Fruit fly (Drosophila melanogaster) whole organism, embryonic: Measurements from ENCODE around the gene Vm32E.

ENCODE experiments used
- Abd-B ChIP-seq: fragments of 200-800 bp; sonication (Bioruptor generic); optimal IDR thresholded peaks from 2 replicates; lab custom pipeline; 2018; ENCODE audit warnings: missing biosample characterization, mild to moderate bottlenecking, missing genetic modification characterization, moderate library complexity
- Bgb ChIP-seq: fragments of 200-800 bp; sonication (Bioruptor generic); IDR thresholded peaks from 2 replicates; pipeline ENCODE4 v1.3.6; 2022; ENCODE audit warnings: missing biosample characterization, missing genetic modification characterization; ENCODE audit not compliant: partially characterized antibody
- Blimp-1 ChIP-seq: fragments of 200-800 bp; sonication (Bioruptor generic); optimal IDR thresholded peaks from 3 replicates; lab custom pipeline; 2018; ENCODE audit warnings: missing biosample characterization, missing genetic modification characterization, mild to moderate bottlenecking, moderate library complexity, missing genetic modification reagents
- CG10366 ChIP-seq: fragments of 200-800 bp; sonication (Bioruptor generic); IDR thresholded peaks from 2 replicates; pipeline ENCODE4 v1.3.6; 2022; ENCODE audit warnings: missing biosample characterization, missing genetic modification characterization
- CG11247 ChIP-seq: fragments of 200-800 bp; sonication (Bioruptor generic); IDR thresholded peaks from 2 replicates; pipeline ENCODE4 v1.3.6; 2022; ENCODE audit warnings: missing biosample characterization, missing genetic modification characterization
- CG11696 ChIP-seq: fragments of 200-800 bp; sonication (Bioruptor generic); IDR thresholded peaks from 2 replicates; pipeline ENCODE4 v1.3.6; 2022; ENCODE audit warnings: missing biosample characterization, missing genetic modification characterization
- CG12659 ChIP-seq: fragments of 200-800 bp; sonication (Bioruptor generic); optimal IDR thresholded peaks from 3 replicates; lab custom pipeline; 2017; ENCODE audit warnings: mild to moderate bottlenecking, missing biosample characterization, missing genetic modification reagents, missing genetic modification characterization
- CG12744 ChIP-seq: fragments of 200-800 bp; sonication (Bioruptor generic); optimal IDR thresholded peaks from 2 replicates; lab custom pipeline; 2016; ENCODE audit warnings: missing biosample characterization, missing genetic modification characterization
- CG14050 ChIP-seq: fragments of 200-800 bp; sonication (Bioruptor generic); IDR thresholded peaks from 3 replicates; pipeline ENCODE4 v1.3.6; 2022; ENCODE audit warnings: missing biosample characterization, missing genetic modification characterization
- CG14710 ChIP-seq: fragments of 200-800 bp; sonication (Bioruptor generic); optimal IDR thresholded peaks from 3 replicates; lab custom pipeline; 2019; ENCODE audit warnings: missing biosample characterization, mild to moderate bottlenecking, missing genetic modification characterization, moderate library complexity
- CG1529 ChIP-seq: fragments of 200-800 bp; sonication (Bioruptor generic); optimal IDR thresholded peaks from 3 replicates; lab custom pipeline; 2018; ENCODE audit warnings: missing biosample characterization, missing genetic modification characterization
- CG15696 ChIP-seq: fragments of 200-800 bp; sonication (Bioruptor generic); optimal IDR thresholded peaks from 2 replicates; lab custom pipeline; 2019; ENCODE audit warnings: missing biosample characterization, mild to moderate bottlenecking, missing genetic modification characterization, moderate library complexity
- CG17361 ChIP-seq: fragments of 200-800 bp; sonication (Bioruptor generic); IDR thresholded peaks from 3 replicates; pipeline ENCODE4 v1.3.6; 2022; ENCODE audit warnings: missing biosample characterization, missing genetic modification characterization
- CG17568 ChIP-seq: fragments of 200-800 bp; sonication (Bioruptor generic); optimal IDR thresholded peaks from 2 replicates; lab custom pipeline; 2018; ENCODE audit warnings: missing biosample characterization, mild to moderate bottlenecking, missing genetic modification characterization, moderate library complexity
- CG33213 ChIP-seq: fragments of 200-800 bp; sonication (Bioruptor generic); optimal IDR thresholded peaks from 3 replicates; lab custom pipeline; 2016; ENCODE audit warnings: missing biosample characterization, missing genetic modification characterization
- CG5180 ChIP-seq: fragments of 200-800 bp; sonication (Bioruptor generic); optimal IDR thresholded peaks from 3 replicates; lab custom pipeline; 2017; ENCODE audit warnings: missing biosample characterization, missing genetic modification characterization, mild to moderate bottlenecking, moderate library complexity, missing genetic modification reagents
- CG6765 ChIP-seq: fragments of 200-800 bp; sonication (Bioruptor generic); optimal IDR thresholded peaks from 3 replicates; lab custom pipeline; 2017; ENCODE audit warnings: missing biosample characterization, mild to moderate bottlenecking, missing genetic modification characterization
- CG6854 ChIP-seq: fragments of 200-800 bp; sonication (Bioruptor generic); optimal IDR thresholded peaks from 3 replicates; lab custom pipeline; 2017; ENCODE audit warnings: missing biosample characterization, mild to moderate bottlenecking, missing genetic modification characterization
- CG7357 ChIP-seq: fragments of 200-800 bp; sonication (Bioruptor generic); IDR thresholded peaks from 3 replicates; pipeline ENCODE4 v1.3.6; 2022; ENCODE audit warnings: missing biosample characterization, missing genetic modification characterization
- CG7987 ChIP-seq: fragments of 200-800 bp; sonication (Bioruptor generic); optimal IDR thresholded peaks from 2 replicates; lab custom pipeline; 2018; ENCODE audit warnings: missing biosample characterization, mild to moderate bottlenecking, missing genetic modification characterization, moderate library complexity
- CG8924 ChIP-seq: fragments of 200-800 bp; optimal IDR thresholded peaks from 3 replicates; lab custom pipeline; 2019; ENCODE audit warnings: missing biosample characterization, mild to moderate bottlenecking, missing genetic modification characterization, moderate library complexity
- CG9609 ChIP-seq: fragments of 200-800 bp; sonication (Bioruptor generic); optimal IDR thresholded peaks from 3 replicates; lab custom pipeline; 2016; ENCODE audit warnings: missing biosample characterization, missing genetic modification characterization
- CTCF ChIP-seq: fragments of 200-800 bp; sonication (Bioruptor generic); optimal IDR thresholded peaks from 2 replicates; lab custom pipeline; 2017; ENCODE audit warnings: missing biosample characterization, mild to moderate bottlenecking, missing genetic modification characterization, moderate library complexity
- Doc2 ChIP-seq: fragments of 200-800 bp; sonication (Bioruptor generic); IDR thresholded peaks from 2 replicates; pipeline ENCODE4 v1.3.6; 2022; ENCODE audit warnings: missing biosample characterization, missing genetic modification characterization
- Ets97D ChIP-seq: fragments of 200-800 bp; sonication (Bioruptor generic); optimal IDR thresholded peaks from 3 replicates; lab custom pipeline; 2016; ENCODE audit warnings: missing biosample characterization, missing genetic modification characterization
- Hr3 ChIP-seq: fragments of 200-800 bp; sonication (Bioruptor generic); optimal IDR thresholded peaks from 3 replicates; lab custom pipeline; 2016; ENCODE audit warnings: missing biosample characterization, missing genetic modification characterization
- MTF-1 ChIP-seq: fragments of 200-800 bp; sonication (Bioruptor generic); optimal IDR thresholded peaks from 2 replicates; lab custom pipeline; 2018; ENCODE audit warnings: missing biosample characterization, mild to moderate bottlenecking, missing genetic modification characterization, borderline replicate concordance
- Nf-YC ChIP-seq: fragments of 200-800 bp; optimal IDR thresholded peaks from 3 replicates; lab custom pipeline; 2019; ENCODE audit warnings: missing biosample characterization, mild to moderate bottlenecking, missing genetic modification characterization, moderate library complexity
- Opbp ChIP-seq: fragments of 200-800 bp; sonication (Bioruptor generic); IDR thresholded peaks from 3 replicates; pipeline ENCODE4 v1.3.6; 2022; ENCODE audit warnings: missing biosample characterization, missing genetic modification characterization; ENCODE audit not compliant: partially characterized antibody
- amos ChIP-seq: fragments of 200-800 bp; sonication (Bioruptor generic); IDR thresholded peaks from 2 replicates; pipeline ENCODE4 v1.3.6; 2022; ENCODE audit warnings: missing biosample characterization, missing genetic modification characterization; ENCODE audit not compliant: partially characterized antibody
- ara ChIP-seq: fragments of 200-800 bp; sonication (Bioruptor generic); IDR thresholded peaks from 2 replicates; pipeline ENCODE4 v1.3.6; 2022; ENCODE audit warnings: missing biosample characterization, missing genetic modification characterization
- br ChIP-seq: fragments of >200 bp; optimal IDR thresholded peaks from 2 replicates; lab custom pipeline; 2017
- ems ChIP-seq: fragments of 200-800 bp; sonication (Bioruptor generic); optimal IDR thresholded peaks from 3 replicates; lab custom pipeline; 2016; ENCODE audit warnings: missing biosample characterization, missing genetic modification characterization
- fd64A ChIP-seq: fragments of 200-800 bp; sonication (Bioruptor generic); optimal IDR thresholded peaks from 3 replicates; lab custom pipeline; 2018; ENCODE audit warnings: missing biosample characterization, mild to moderate bottlenecking, missing genetic modification characterization
- gcm ChIP-seq: fragments of 200-800 bp; sonication (Bioruptor generic); optimal IDR thresholded peaks from 2 replicates; lab custom pipeline; 2019; ENCODE audit warnings: missing biosample characterization, mild to moderate bottlenecking, missing genetic modification characterization, moderate library complexity
- gcm2 ChIP-seq: fragments of 200-800 bp; sonication (Bioruptor generic); optimal IDR thresholded peaks from 2 replicates; lab custom pipeline; 2016; ENCODE audit warnings: missing biosample characterization, missing genetic modification characterization
- gsb ChIP-seq: fragments of 200-800 bp; sonication (Bioruptor generic); IDR thresholded peaks from 2 replicates; pipeline ENCODE4 v1.3.6; 2022; ENCODE audit warnings: missing biosample characterization, missing genetic modification characterization
- hth ChIP-seq: fragments of >200 bp; optimal IDR thresholded peaks from 2 replicates; lab custom pipeline; 2017; ENCODE audit warnings: inconsistent platforms
- insv ChIP-seq, 2 experiments: fragments of 200-800 bp; sonication (Bioruptor generic); optimal IDR thresholded peaks; 3 replicates each; lab custom pipeline; 2016 to 2018; ENCODE audit warnings: missing biosample characterization in 2 of 2, missing genetic modification characterization in 2 of 2
- knrl ChIP-seq: fragments of 200-800 bp; sonication (Bioruptor generic); IDR thresholded peaks from 3 replicates; pipeline ENCODE4 v1.3.6; 2022; ENCODE audit warnings: missing biosample characterization, missing genetic modification characterization; ENCODE audit not compliant: partially characterized antibody
- mirr ChIP-seq: fragments of 200-800 bp; sonication (Bioruptor generic); optimal IDR thresholded peaks from 3 replicates; lab custom pipeline; 2018; ENCODE audit warnings: missing biosample characterization, mild to moderate bottlenecking, missing genetic modification characterization
- nom ChIP-seq: fragments of 200-800 bp; sonication (Bioruptor generic); optimal IDR thresholded peaks from 2 replicates; lab custom pipeline; 2017; ENCODE audit warnings: missing biosample characterization, missing genetic modification characterization, mild to moderate bottlenecking, moderate library complexity, missing genetic modification reagents
- onecut ChIP-seq: fragments of 200-800 bp; sonication (Bioruptor generic); IDR thresholded peaks from 2 replicates; pipeline ENCODE4 v1.3.6; 2022; ENCODE audit warnings: missing biosample characterization, missing genetic modification characterization
- sc ChIP-seq, 3 experiments: fragments of >200 bp in 2 of 3; fragments of 200-800 bp in 1 of 3; sonication (Bioruptor generic) in 1 of 3; optimal IDR thresholded peaks; 2 replicates in 2 of 3; 3 replicates in 1 of 3; lab custom pipeline; 2017; ENCODE audit warnings: mild to moderate bottlenecking in 1 of 3, missing biosample characterization in 1 of 3, missing genetic modification characterization in 1 of 3, missing genetic modification reagents in 1 of 3
- sima ChIP-seq: fragments of 200-800 bp; sonication (Bioruptor generic); optimal IDR thresholded peaks from 2 replicates; lab custom pipeline; 2016; ENCODE audit warnings: missing biosample characterization, missing genetic modification characterization
- tap ChIP-seq: fragments of 200-800 bp; optimal IDR thresholded peaks from 3 replicates; lab custom pipeline; 2019; ENCODE audit warnings: missing biosample characterization, mild to moderate bottlenecking, missing genetic modification characterization, moderate library complexity
- trh ChIP-seq: fragments of 200-800 bp; sonication (Bioruptor generic); optimal IDR thresholded peaks from 2 replicates; lab custom pipeline; 2016; ENCODE audit warnings: missing biosample characterization, missing genetic modification characterization
- wor ChIP-seq: fragments of 200-800 bp; sonication (Bioruptor generic); IDR thresholded peaks from 2 replicates; pipeline ENCODE4 v1.3.6; 2022; ENCODE audit warnings: missing biosample characterization, missing genetic modification characterization
- zen ChIP-seq: fragments of 200-800 bp; sonication (Bioruptor generic); optimal IDR thresholded peaks from 3 replicates; lab custom pipeline; 2018; ENCODE audit warnings: missing biosample characterization, mild to moderate bottlenecking, missing genetic modification characterization, moderate library complexity

Gene Vm32E

dm6 chr2L:11208563-11209344 is 37.3 kb upstream of the Vm32E start (continued):
- TF ChIP-seq mirr (no peak), Hr3 (GFP tag; lab: Kevin White, UChicago) (peak; percentile 58), Blimp-1 (GFP tag; lab: Kevin White, UChicago) (peak; percentile 81), sc (optimal IDR thresholded peaks at IDR 0.05; lab: Kevin White, UChicago) (no peak), sc (GFP tag; optimal IDR thresholded peaks at IDR 0.05; lab: Kevin White, UChicago) (peak; percentile 73), CG7357 (GFP tag; lab: Robert Waterston, UW) (no peak), gcm (GFP tag; lab: Kevin White, UChicago) (peak; percentile 66), CG14050 (peak; percentile 36; the same call in 1 of the 3 replicates), Abd-B (GFP tag; lab: Kevin White, UChicago) (peak; percentile 44), MTF-1 (GFP tag; lab: Kevin White, UChicago) (no peak), CG15696 (tag; lab: Kevin White, UChicago) (no peak), Opbp (GFP tag; lab: Robert Waterston, UW) (no peak), hth (no peak), tap (peak; percentile 56), wor (GFP tag; lab: Robert Waterston, UW) (peak; percentile 58), CG6854 (GFP tag; lab: Kevin White, UChicago) (no peak), CG10366 (GFP tag; lab: Robert Waterston, UW) (peak; percentile 48; the same call in 1 of the 2 replicates), CG12744 (GFP tag; lab: Kevin White, UChicago) (no peak), CG17568 (GFP tag; lab: Kevin White, UChicago) (no peak), CG12659 (GFP tag; lab: Kevin White, UChicago) (peak; percentile 35), CTCF (GFP tag; lab: Kevin White, UChicago) (no peak), CG11696 (GFP tag; lab: Robert Waterston, UW) (no peak), Ets97D (GFP tag; lab: Kevin White, UChicago) (no peak), zen (tag; lab: Kevin White, UChicago) (no peak), nom (GFP tag; lab: Kevin White, UChicago) (no peak), sima (GFP tag; lab: Kevin White, UChicago) (no peak), CG5180 (GFP tag; lab: Kevin White, UChicago) (peak; percentile 5), Bgb (GFP tag; lab: Robert Waterston, UW) (no peak), gcm2 (GFP tag; lab: Kevin White, UChicago) (peak; percentile 20), CG14710 (peak; percentile 71), gsb (GFP tag; lab: Robert Waterston, UW) (no peak), onecut (GFP tag; lab: Robert Waterston, UW) (peak; percentile 34; the same call in 1 of the 2 replicates), CG17361 (peak; percentile 71), knrl (GFP tag; lab: Robert Waterston, UW) (no peak), CG1529 (GFP tag; lab: Kevin White, UChicago) (peak; percentile 77), CG11247 (no peak), CG6765 (GFP tag; lab: Kevin White, UChicago) (no peak), Nf-YC (tag; lab: Kevin White, UChicago) (no peak), Doc2 (GFP tag; lab: Robert Waterston, UW) (no peak), CG7987 (GFP tag; lab: Kevin White, UChicago) (no peak), ara (GFP tag; lab: Robert Waterston, UW) (peak; percentile 67; the same call in 1 of the 2 replicates), CG9609 (GFP tag; lab: Kevin White, UChicago) (no peak), CG8924 (tag; lab: Kevin White, UChicago) (peak; percentile 78), amos (GFP tag; lab: Robert Waterston, UW) (no peak), insv (GFP tag; optimal IDR thresholded peaks at IDR 0.05; lab: Kevin White, UChicago) (no peak), br (lab: Kevin White, UChicago) (no peak), trh (GFP tag; lab: Kevin White, UChicago) (no peak), fd64A (GFP tag; lab: Kevin White, UChicago) (no peak), ems (no peak), CG33213 (no peak)
